Comparison of ENCODE assay signal across 1 fruit fly cellular context in the genomic region with DNA sequence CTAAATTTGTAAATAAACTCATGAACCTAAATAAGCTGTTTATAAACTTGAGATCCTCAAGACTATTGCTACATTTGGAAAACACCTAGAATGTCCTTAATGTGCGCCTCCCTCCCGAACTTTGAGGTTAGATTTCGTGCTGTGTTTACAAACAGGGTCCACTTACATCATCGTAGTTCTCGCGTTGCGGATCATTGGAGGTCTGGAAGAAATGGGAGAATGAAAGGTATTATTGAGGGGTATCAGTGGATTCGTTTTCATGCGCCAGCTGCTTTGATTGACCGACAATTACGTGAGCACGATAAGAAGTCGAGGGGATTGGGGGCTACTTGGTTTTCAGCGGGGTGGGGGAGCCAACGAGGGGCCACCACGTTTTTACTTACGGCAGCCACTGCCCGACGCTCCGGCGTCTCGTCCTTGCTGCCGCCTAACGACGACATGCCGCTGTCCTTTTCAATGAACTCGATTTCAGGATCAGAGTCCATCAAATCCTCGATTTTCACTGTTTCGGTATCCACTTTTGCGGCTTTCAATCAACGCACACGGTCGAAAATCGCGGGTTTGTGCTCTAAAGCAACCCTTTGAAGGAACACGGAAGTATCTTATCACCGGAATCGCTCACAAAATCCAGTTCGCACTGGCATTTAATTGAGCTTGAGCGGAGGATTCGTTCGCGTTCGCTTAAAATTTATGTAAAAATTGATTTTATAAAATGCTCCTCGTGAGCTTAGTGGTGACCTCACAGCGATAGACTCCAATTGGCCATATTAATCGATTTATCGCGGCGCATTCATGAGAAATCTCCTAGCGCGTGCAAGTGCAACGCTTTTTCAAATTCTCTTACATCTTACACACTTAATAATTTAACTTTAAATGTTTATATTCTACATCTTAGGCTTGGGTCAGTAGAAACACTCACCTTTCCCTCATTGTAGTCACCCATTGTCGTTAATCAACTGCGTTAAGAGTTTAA.
A peak's percentile ranks its signal among the peaks of the same experiment; 100 is the strongest.
TF ChIP-seq lines count a peak whose summit lies in the region.

No protein-coding gene starts in this region.

TF ChIP-seq in whole organism, embryonic, 481 proteins besides CTCF, POLR2A, EP300 and RAD21 (continued from another document and continues in another):
- no peak for TF ChIP-seq zfh2 (GFP tag; optimal IDR thresholded peaks at IDR 0.05; lab: Kevin White, UChicago)
- TF ChIP-seq exex (tag; optimal IDR thresholded peaks at IDR 0.05; lab: Kevin White, UChicago): no peak
- peak; percentile 2 for TF ChIP-seq CHES-1-like (GFP tag; optimal IDR thresholded peaks at IDR 0.05; lab: Kevin White, UChicago)
- TF ChIP-seq CG4328 (GFP tag; optimal IDR thresholded peaks at IDR 0.05; lab: Kevin White, UChicago): no peak
- 0 out of 2 replicates have a peak, but pooled peaks have one; percentile 6 for TF ChIP-seq Rfx (GFP tag; IDR thresholded peaks at IDR 0.05; lab: Robert Waterston, UW)
- no peak for TF ChIP-seq en (GFP tag; optimal IDR thresholded peaks at IDR 0.05; lab: Kevin White, UChicago)
- TF ChIP-seq hkb (optimal IDR thresholded peaks at IDR 0.05; lab: Kevin White, UChicago): no peak
- 0 out of 2 replicates have a peak, but pooled peaks have one; percentile 11 for TF ChIP-seq hkb (GFP tag; IDR thresholded peaks at IDR 0.05; lab: Robert Waterston, UW)
- no peak for TF ChIP-seq CG12942 (GFP tag; optimal IDR thresholded peaks at IDR 0.05; lab: Kevin White, UChicago)
- peak; percentile 64; the same call in 2 of the 3 replicates for TF ChIP-seq HLH4C (GFP tag; IDR thresholded peaks at IDR 0.05; lab: Robert Waterston, UW; ENCODE audit: partially characterized antibody)
- no peak for TF ChIP-seq Usf (GFP tag; optimal IDR thresholded peaks at IDR 0.05; lab: Kevin White, UChicago)
- TF ChIP-seq CG33213 (GFP tag; optimal IDR thresholded peaks at IDR 0.05; lab: Kevin White, UChicago): no peak
- no peak for TF ChIP-seq CG4360 (GFP tag; IDR thresholded peaks at IDR 0.05; lab: Robert Waterston, UW)
- TF ChIP-seq CG30403 (GFP tag; optimal IDR thresholded peaks at IDR 0.05; lab: Kevin White, UChicago): no peak
- no peak for TF ChIP-seq schlank (tag; optimal IDR thresholded peaks at IDR 0.05; lab: Kevin White, UChicago)
- TF ChIP-seq CG6689 (GFP tag; IDR thresholded peaks at IDR 0.05; lab: Robert Waterston, UW): no peak
- 0 out of 2 replicates have a peak, but pooled peaks have one; percentile 27 for TF ChIP-seq CG2129 (GFP tag; IDR thresholded peaks at IDR 0.05; lab: Robert Waterston, UW; ENCODE audit: partially characterized antibody)
- TF ChIP-seq luna (GFP tag; optimal IDR thresholded peaks at IDR 0.05; lab: Kevin White, UChicago): no peak
- peak; percentile 79 for TF ChIP-seq onecut (GFP tag; IDR thresholded peaks at IDR 0.05; lab: Robert Waterston, UW)
- no peak for TF ChIP-seq tll (GFP tag; optimal IDR thresholded peaks at IDR 0.05; lab: Kevin White, UChicago)
- no peak for TF ChIP-seq prd (optimal IDR thresholded peaks at IDR 0.05; lab: Kevin White, UChicago)
- TF ChIP-seq prd (GFP tag; IDR thresholded peaks at IDR 0.05; lab: Robert Waterston, UW): no peak
- peak; percentile 31 for TF ChIP-seq YL-1 (GFP tag; optimal IDR thresholded peaks at IDR 0.05; lab: Kevin White, UChicago)
- TF ChIP-seq CG8359 (GFP tag; optimal IDR thresholded peaks at IDR 0.05; lab: Kevin White, UChicago; ENCODE audit: borderline replicate concordance): no peak
- no peak for TF ChIP-seq CG3838 (GFP tag; optimal IDR thresholded peaks at IDR 0.05; lab: Kevin White, UChicago)
- TF ChIP-seq ap (GFP tag; IDR thresholded peaks at IDR 0.05; lab: Robert Waterston, UW): no peak
- no peak for TF ChIP-seq ttk (GFP tag; IDR thresholded peaks at IDR 0.05; lab: Robert Waterston, UW)
- no peak for TF ChIP-seq Hsf (GFP tag; optimal IDR thresholded peaks at IDR 0.05; lab: Kevin White, UChicago)
- no peak for TF ChIP-seq btn (GFP tag; optimal IDR thresholded peaks at IDR 0.05; lab: Kevin White, UChicago)
- TF ChIP-seq B-H1 (GFP tag; IDR thresholded peaks at IDR 0.05; lab: Robert Waterston, UW): no peak; the same call in 2 of the 3 replicates
- TF ChIP-seq bsh (GFP tag; optimal IDR thresholded peaks at IDR 0.05; lab: Kevin White, UChicago): no peak
- no peak for TF ChIP-seq Mes4 (GFP tag; optimal IDR thresholded peaks at IDR 0.05; lab: Kevin White, UChicago)
- TF ChIP-seq Drgx (GFP tag; IDR thresholded peaks at IDR 0.05; lab: Robert Waterston, UW): no peak
- no peak for TF ChIP-seq CG7357 (GFP tag; IDR thresholded peaks at IDR 0.05; lab: Robert Waterston, UW)
- TF ChIP-seq CG2678 (tag; optimal IDR thresholded peaks at IDR 0.05; lab: Kevin White, UChicago): no peak
- no peak for TF ChIP-seq trh (GFP tag; optimal IDR thresholded peaks at IDR 0.05; lab: Kevin White, UChicago)
- TF ChIP-seq CG4854 (GFP tag; optimal IDR thresholded peaks at IDR 0.05; lab: Kevin White, UChicago): no peak
- no peak for TF ChIP-seq Xrp1 (GFP tag; IDR thresholded peaks at IDR 0.05; lab: Robert Waterston, UW)
- TF ChIP-seq sd (tag; optimal IDR thresholded peaks at IDR 0.05; lab: Kevin White, UChicago): no peak
- TF ChIP-seq HLH3B (GFP tag; IDR thresholded peaks at IDR 0.05; lab: Robert Waterston, UW): no peak
- no peak for TF ChIP-seq MTF-1 (GFP tag; optimal IDR thresholded peaks at IDR 0.05; lab: Kevin White, UChicago; ENCODE audit: borderline replicate concordance)
- TF ChIP-seq croc (GFP tag; conservative IDR thresholded peaks at IDR 0.05; lab: Robert Waterston, UW): no peak
- TF ChIP-seq Aef1 (GFP tag; IDR thresholded peaks at IDR 0.05; lab: Robert Waterston, UW): no peak
- TF ChIP-seq wek (GFP tag; optimal IDR thresholded peaks at IDR 0.05; lab: Kevin White, UChicago): no peak
- TF ChIP-seq salm (tag; optimal IDR thresholded peaks at IDR 0.05; lab: Kevin White, UChicago): no peak
- TF ChIP-seq grn (GFP tag; optimal IDR thresholded peaks at IDR 0.05; lab: Kevin White, UChicago): no peak
- TF ChIP-seq unc-4 (GFP tag; IDR thresholded peaks at IDR 0.05; lab: Robert Waterston, UW; ENCODE audit: partially characterized antibody): peak; percentile 62
- no peak for TF ChIP-seq CG30431 (GFP tag; optimal IDR thresholded peaks at IDR 0.05; lab: Kevin White, UChicago)
- no peak for TF ChIP-seq repo (GFP tag; optimal IDR thresholded peaks at IDR 0.05; lab: Kevin White, UChicago)
- no peak for TF ChIP-seq CG7786 (GFP tag; optimal IDR thresholded peaks at IDR 0.05; lab: Kevin White, UChicago)
- no peak for TF ChIP-seq usp (GFP tag; optimal IDR thresholded peaks at IDR 0.05; lab: Kevin White, UChicago)
- TF ChIP-seq cwo (GFP tag; optimal IDR thresholded peaks at IDR 0.05; lab: Kevin White, UChicago): no peak
- no peak for TF ChIP-seq Hr51 (GFP tag; optimal IDR thresholded peaks at IDR 0.05; lab: Kevin White, UChicago)
- no peak for TF ChIP-seq CG11695 (GFP tag; IDR thresholded peaks at IDR 0.05; lab: Robert Waterston, UW)
- TF ChIP-seq cg (GFP tag; optimal IDR thresholded peaks at IDR 0.05; lab: Kevin White, UChicago): no peak
- no peak for TF ChIP-seq CG6175 (GFP tag; IDR thresholded peaks at IDR 0.05; lab: Robert Waterston, UW)
- TF ChIP-seq CG10654 (GFP tag; optimal IDR thresholded peaks at IDR 0.05; lab: Kevin White, UChicago): no peak
- no peak for TF ChIP-seq CG33557 (GFP tag; optimal IDR thresholded peaks at IDR 0.05; lab: Kevin White, UChicago)
- peak; percentile 40 for TF ChIP-seq CG2712 (tag; optimal IDR thresholded peaks at IDR 0.05; lab: Kevin White, UChicago)
- no peak for TF ChIP-seq Fer1 (GFP tag; optimal IDR thresholded peaks at IDR 0.05; lab: Kevin White, UChicago)
- no peak for TF ChIP-seq Sry-β (GFP tag; optimal IDR thresholded peaks at IDR 0.05; lab: Kevin White, UChicago)
- TF ChIP-seq Six4 (GFP tag; optimal IDR thresholded peaks at IDR 0.05; lab: Kevin White, UChicago): no peak
- no peak for TF ChIP-seq peb (GFP tag; IDR thresholded peaks at IDR 0.05; lab: Robert Waterston, UW)
- no peak for TF ChIP-seq CG10959 (GFP tag; IDR thresholded peaks at IDR 0.05; lab: Robert Waterston, UW)
- TF ChIP-seq CG13894 (tag; optimal IDR thresholded peaks at IDR 0.05; lab: Kevin White, UChicago): no peak
- TF ChIP-seq CG5953 (GFP tag; IDR thresholded peaks at IDR 0.05; lab: Robert Waterston, UW): no peak
- TF ChIP-seq ham (GFP tag; IDR thresholded peaks at IDR 0.05; lab: Robert Waterston, UW): no peak
- no peak for TF ChIP-seq Poxn (GFP tag; IDR thresholded peaks at IDR 0.05; lab: Robert Waterston, UW)
- TF ChIP-seq Sox100B (GFP tag; optimal IDR thresholded peaks at IDR 0.05; lab: Kevin White, UChicago): no peak
- peak; percentile 96 for TF ChIP-seq Dref (GFP tag; IDR thresholded peaks at IDR 0.05; lab: Robert Waterston, UW)
- no peak for TF ChIP-seq dan (GFP tag; IDR thresholded peaks at IDR 0.05; lab: Robert Waterston, UW)
- TF ChIP-seq D (optimal IDR thresholded peaks at IDR 0.05; lab: Kevin White, UChicago): no peak
- no peak for TF ChIP-seq D (GFP tag; optimal IDR thresholded peaks at IDR 0.05; lab: Kevin White, UChicago)
- TF ChIP-seq knrl (GFP tag; IDR thresholded peaks at IDR 0.05; lab: Robert Waterston, UW; ENCODE audit: partially characterized antibody): peak; percentile 59
- TF ChIP-seq CG2889 (GFP tag; IDR thresholded peaks at IDR 0.05; lab: Robert Waterston, UW): no peak
- no peak for TF ChIP-seq CG17912 (GFP tag; optimal IDR thresholded peaks at IDR 0.05; lab: Kevin White, UChicago)
- TF ChIP-seq CG6791 (GFP tag; IDR thresholded peaks at IDR 0.05; lab: Robert Waterston, UW; ENCODE audit: partially characterized antibody): peak; percentile 60; the same call in 1 of the 3 replicates
- TF ChIP-seq ERR (GFP tag; optimal IDR thresholded peaks at IDR 0.05; lab: Kevin White, UChicago): no peak
- no peak for TF ChIP-seq fd64A (GFP tag; optimal IDR thresholded peaks at IDR 0.05; lab: Kevin White, UChicago)
- peak; percentile 52 for TF ChIP-seq CG15514 (GFP tag; optimal IDR thresholded peaks at IDR 0.05; lab: Kevin White, UChicago)
- TF ChIP-seq crp (GFP tag; optimal IDR thresholded peaks at IDR 0.05; lab: Kevin White, UChicago): peak in 1 of 2 experiments; percentile 41
- no peak for TF ChIP-seq ab (GFP tag; optimal IDR thresholded peaks at IDR 0.05; lab: Kevin White, UChicago)
- no peak for TF ChIP-seq CG12299 (tag; optimal IDR thresholded peaks at IDR 0.05; lab: Kevin White, UChicago)
- TF ChIP-seq MESR4 (GFP tag; optimal IDR thresholded peaks at IDR 0.05; lab: Kevin White, UChicago): peak; percentile 79
- no peak for TF ChIP-seq CG3407 (GFP tag; optimal IDR thresholded peaks at IDR 0.05; lab: Kevin White, UChicago)
- TF ChIP-seq gem (tag; optimal IDR thresholded peaks at IDR 0.05; lab: Kevin White, UChicago): no peak
- peak; percentile 47 for TF ChIP-seq CG9797 (GFP tag; optimal IDR thresholded peaks at IDR 0.05; lab: Kevin White, UChicago)
- TF ChIP-seq sr (GFP tag; IDR thresholded peaks at IDR 0.05; lab: Robert Waterston, UW): no peak
- TF ChIP-seq CG6683 (GFP tag; optimal IDR thresholded peaks at IDR 0.05; lab: Kevin White, UChicago): no peak
- TF ChIP-seq p53 (GFP tag; optimal IDR thresholded peaks at IDR 0.05; lab: Kevin White, UChicago): no peak
- TF ChIP-seq nom (GFP tag; optimal IDR thresholded peaks at IDR 0.05; lab: Kevin White, UChicago): no peak
- no peak for TF ChIP-seq CG3281 (GFP tag; optimal IDR thresholded peaks at IDR 0.05; lab: Kevin White, UChicago)
- TF ChIP-seq PHDP (tag; optimal IDR thresholded peaks at IDR 0.05; lab: Kevin White, UChicago): no peak
- TF ChIP-seq CG17328 (GFP tag; IDR thresholded peaks at IDR 0.05; lab: Robert Waterston, UW): no peak
- TF ChIP-seq gcm2 (GFP tag; optimal IDR thresholded peaks at IDR 0.05; lab: Kevin White, UChicago): no peak
- TF ChIP-seq NFAT (GFP tag; IDR thresholded peaks at IDR 0.05; lab: Robert Waterston, UW): peak; percentile 12; the same call in 1 of the 2 replicates
- no peak for TF ChIP-seq Antp (GFP tag; optimal IDR thresholded peaks at IDR 0.05; lab: Kevin White, UChicago)
- no peak for TF ChIP-seq pfk (GFP tag; optimal IDR thresholded peaks at IDR 0.05; lab: Kevin White, UChicago)
- TF ChIP-seq nerfin-2 (GFP tag; IDR thresholded peaks at IDR 0.05; lab: Robert Waterston, UW; ENCODE audit: partially characterized antibody): 0 out of 2 replicates have a peak, but pooled peaks have one; percentile 51
- TF ChIP-seq CrebB (tag; optimal IDR thresholded peaks at IDR 0.05; lab: Kevin White, UChicago): no peak
- TF ChIP-seq CG17361 (GFP tag; IDR thresholded peaks at IDR 0.05; lab: Robert Waterston, UW): no peak
- TF ChIP-seq CG7928 (GFP tag; optimal IDR thresholded peaks at IDR 0.05; lab: Kevin White, UChicago): no peak
- TF ChIP-seq CG17802 (tag; optimal IDR thresholded peaks at IDR 0.05; lab: Kevin White, UChicago): no peak
- peak; percentile 72; the same call in 2 of the 4 replicates for TF ChIP-seq chinmo (GFP tag; IDR thresholded peaks at IDR 0.05; lab: Robert Waterston, UW; ENCODE audit: partially characterized antibody)
- no peak for TF ChIP-seq CG30020 (tag; optimal IDR thresholded peaks at IDR 0.05; lab: Kevin White, UChicago)
- no peak for TF ChIP-seq Fer3 (tag; optimal IDR thresholded peaks at IDR 0.05; lab: Kevin White, UChicago)
- TF ChIP-seq CG32532 (GFP tag; IDR thresholded peaks at IDR 0.05; lab: Robert Waterston, UW): no peak
- peak; percentile 24 for TF ChIP-seq CG9437 (GFP tag; optimal IDR thresholded peaks at IDR 0.05; lab: Kevin White, UChicago)
- TF ChIP-seq lbe (GFP tag; optimal IDR thresholded peaks at IDR 0.05; lab: Kevin White, UChicago): no peak
- TF ChIP-seq sug (tag; optimal IDR thresholded peaks at IDR 0.05; lab: Kevin White, UChicago): peak; percentile 14
- peak; percentile 76 for TF ChIP-seq Opbp (GFP tag; IDR thresholded peaks at IDR 0.05; lab: Robert Waterston, UW; ENCODE audit: partially characterized antibody)
- peak; percentile 20 for TF ChIP-seq HmgZ (tag; optimal IDR thresholded peaks at IDR 0.05; lab: Kevin White, UChicago)
- no peak for TF ChIP-seq CG8388 (GFP tag; optimal IDR thresholded peaks at IDR 0.05; lab: Kevin White, UChicago)
- no peak for TF ChIP-seq da (GFP tag; optimal IDR thresholded peaks at IDR 0.05; lab: Kevin White, UChicago)
- no peak for TF ChIP-seq vvl (GFP tag; IDR thresholded peaks at IDR 0.05; lab: Robert Waterston, UW)
- TF ChIP-seq CG4404 (GFP tag; IDR thresholded peaks at IDR 0.05; lab: Robert Waterston, UW): no peak
- TF ChIP-seq CG6654 (GFP tag; optimal IDR thresholded peaks at IDR 0.05; lab: Kevin White, UChicago): no peak
- TF ChIP-seq Sin3A (optimal IDR thresholded peaks at IDR 0.05; lab: Kevin White, UChicago): peak; percentile 35
- peak; percentile 55 for TF ChIP-seq Scr (GFP tag; IDR thresholded peaks at IDR 0.05; lab: Robert Waterston, UW; ENCODE audit: partially characterized antibody)
- TF ChIP-seq Atf3 (GFP tag; optimal IDR thresholded peaks at IDR 0.05; lab: Kevin White, UChicago): no peak
- TF ChIP-seq tio (GFP tag; optimal IDR thresholded peaks at IDR 0.05; lab: Kevin White, UChicago): no peak
- no peak for TF ChIP-seq CG17385 (GFP tag; optimal IDR thresholded peaks at IDR 0.05; lab: Kevin White, UChicago)
- no peak; the same call in 1 of the 2 replicates for TF ChIP-seq ranshi (GFP tag; IDR thresholded peaks at IDR 0.05; lab: Robert Waterston, UW)
